Worm (Caenorhabditis elegans) whole organism, L4 larva: ENCODE results near the gene K02E11.4.

Experiments
- F10B5.3 ChIP-seq: sonication (generic microtip); optimal IDR thresholded peaks from 2 replicates; lab custom pipeline; 2016; ENCODE audit warnings: mild to moderate bottlenecking, missing genetic modification characterization, missing compliant biosample characterization
- F26F4.8 ChIP-seq: fragments of 200-800 bp; sonication (Bioruptor generic); conservative IDR thresholded peaks from 2 replicates; pipeline ENCODE4 v1.3.6; 2022; ENCODE audit warnings: missing genetic modification characterization, missing compliant biosample characterization
- F49E8.2 ChIP-seq: sonication (generic microtip); optimal IDR thresholded peaks from 2 replicates; lab custom pipeline; 2016; ENCODE audit warnings: missing compliant biosample characterization, mild to moderate bottlenecking, missing genetic modification characterization, borderline replicate concordance
- R02D3.7 ChIP-seq: fragments of 150-350 bp; sonication (generic microtip); optimal IDR thresholded peaks from 3 replicates; lab custom pipeline; 2014; ENCODE audit warnings: missing biosample characterization, missing genetic modification characterization
- Y75B8A.6 ChIP-seq: fragments of 200-800 bp; sonication (Bioruptor generic); IDR thresholded peaks from 2 replicates; pipeline ENCODE4 v1.3.6; 2022; ENCODE audit warnings: missing genetic modification reagents, missing genetic modification characterization, missing compliant biosample characterization
- ZK546.5 ChIP-seq, 2 experiments: sonication (generic microtip); optimal IDR thresholded peaks; 2 replicates each; lab custom pipeline; 2017; ENCODE audit warnings: missing biosample characterization in 2 of 2, missing genetic modification characterization in 2 of 2
- aha-1 ChIP-seq: fragments of 150-350 bp; peaks from one replicate; lab custom pipeline; 2014; ENCODE audit warnings: missing biosample characterization, missing genetic modification characterization
- attf-4 ChIP-seq: sonication (generic microtip); optimal IDR thresholded peaks from 3 replicates; lab custom pipeline; 2017; ENCODE audit warnings: missing biosample characterization, missing genetic modification characterization
- ceh-62 ChIP-seq: sonication (generic microtip); optimal IDR thresholded peaks from 2 replicates; lab custom pipeline; 2017; ENCODE audit warnings: missing biosample characterization, missing genetic modification characterization
- ceh-82 ChIP-seq: sonication (generic microtip); optimal IDR thresholded peaks from 2 replicates; lab custom pipeline; 2017; ENCODE audit warnings: missing biosample characterization, missing genetic modification characterization
- cey-2 ChIP-seq: sonication (generic microtip); optimal IDR thresholded peaks from 3 replicates; lab custom pipeline; 2017; ENCODE audit warnings: missing genetic modification characterization, mild to moderate bottlenecking, missing compliant biosample characterization, antibody characterized with exemption, borderline replicate concordance; ENCODE audit not compliant: insufficient read depth
- dmd-8 ChIP-seq: fragments of 200-800 bp; sonication (Bioruptor generic); IDR thresholded peaks from 2 replicates; pipeline ENCODE4 v1.3.6; 2022; ENCODE audit warnings: missing genetic modification characterization, missing compliant biosample characterization
- egl-43 ChIP-seq: fragments of 200-800 bp; sonication (Bioruptor generic); IDR thresholded peaks from 2 replicates; pipeline ENCODE4 v1.3.6; 2022; ENCODE audit warnings: missing genetic modification reagents, missing genetic modification characterization, missing compliant biosample characterization
- gei-8 ChIP-seq: fragments of 200-800 bp; sonication (Bioruptor generic); optimal IDR thresholded peaks from 2 replicates; lab custom pipeline; 2018; ENCODE audit warnings: mild to moderate bottlenecking, missing genetic modification characterization, missing compliant biosample characterization
- hlh-11 ChIP-seq: fragments of 200-800 bp; sonication (Bioruptor generic); optimal IDR thresholded peaks from 2 replicates; lab custom pipeline; 2018; ENCODE audit warnings: mild to moderate bottlenecking, missing genetic modification characterization, missing compliant biosample characterization
- hlh-30 ChIP-seq: sonication (generic microtip); optimal IDR thresholded peaks from 2 replicates; lab custom pipeline; 2017; ENCODE audit warnings: antibody characterized with exemption, mild to moderate bottlenecking, missing genetic modification characterization, missing compliant biosample characterization; ENCODE audit not compliant: insufficient read depth
- jun-1 ChIP-seq: fragments of 150-350 bp; optimal IDR thresholded peaks from 2 replicates; lab custom pipeline; 2014; ENCODE audit warnings: missing biosample characterization, missing genetic modification reagents, missing genetic modification characterization
- lim-7 ChIP-seq: fragments of 200-800 bp; sonication (Bioruptor generic); IDR thresholded peaks from 2 replicates; pipeline ENCODE4 v1.3.6; 2022; ENCODE audit warnings: missing genetic modification characterization, missing compliant biosample characterization
- lsy-2 ChIP-seq, 2 experiments: fragments of 150-350 bp in 1 of 2; sonication (generic microtip) in 1 of 2; optimal IDR thresholded peaks; 2 replicates each; lab custom pipeline; 2014 to 2017; ENCODE audit warnings: missing biosample characterization in 2 of 2, missing genetic modification characterization in 2 of 2
- madf-5 ChIP-seq, 2 experiments: fragments of 200-800 bp; sonication (Bioruptor generic); IDR thresholded peaks; 2 replicates each; pipeline ENCODE4 v1.3.6; 2022; ENCODE audit warnings: missing compliant biosample characterization in 2 of 2, missing genetic modification characterization in 2 of 2
- madf-9 ChIP-seq: fragments of 200-800 bp; sonication (Bioruptor generic); conservative IDR thresholded peaks from 2 replicates; pipeline ENCODE4 v1.3.6; 2022; ENCODE audit warnings: missing genetic modification reagents, missing genetic modification characterization, missing compliant biosample characterization
- mdl-1 ChIP-seq, 2 experiments: fragments of 150-350 bp in 1 of 2; sonication (generic microtip) in 1 of 2; optimal IDR thresholded peaks; 2 replicates each; lab custom pipeline; 2014 to 2017; ENCODE audit warnings: missing biosample characterization in 2 of 2, missing genetic modification characterization in 2 of 2
- mes-2 ChIP-seq: sonication (generic microtip); optimal IDR thresholded peaks from 2 replicates; lab custom pipeline; 2016; ENCODE audit warnings: missing genotype, mild to moderate bottlenecking, missing genetic modification characterization, missing compliant biosample characterization; ENCODE audit not compliant: poor library complexity, severe bottlenecking
- mxl-3 ChIP-seq: fragments of 200-800 bp; sonication (Bioruptor generic); optimal IDR thresholded peaks from 2 replicates; lab custom pipeline; 2018; ENCODE audit warnings: mild to moderate bottlenecking, missing genetic modification characterization, missing compliant biosample characterization
- nhr-102 ChIP-seq: sonication (generic microtip); optimal IDR thresholded peaks from 2 replicates; lab custom pipeline; 2016; ENCODE audit warnings: mild to moderate bottlenecking, missing genetic modification characterization, moderate library complexity, missing compliant biosample characterization
- nhr-11 ChIP-seq: fragments of 150-350 bp; optimal IDR thresholded peaks from 2 replicates; lab custom pipeline; 2014; ENCODE audit warnings: missing biosample characterization, missing genetic modification characterization
- nhr-111 ChIP-seq: fragments of 200-800 bp; sonication (Bioruptor generic); optimal IDR thresholded peaks from 2 replicates; lab custom pipeline; 2018; ENCODE audit warnings: mild to moderate bottlenecking, missing genetic modification characterization, missing compliant biosample characterization
- nhr-237 ChIP-seq: sonication (generic microtip); optimal IDR thresholded peaks from 2 replicates; lab custom pipeline; 2017; ENCODE audit warnings: missing biosample characterization, missing genetic modification characterization
- nhr-25 ChIP-seq: sonication (generic microtip); optimal IDR thresholded peaks from 2 replicates; lab custom pipeline; 2017; ENCODE audit warnings: missing genetic modification characterization, mild to moderate bottlenecking, missing compliant biosample characterization, antibody characterized with exemption, moderate library complexity, borderline replicate concordance; ENCODE audit not compliant: insufficient read depth
- nhr-28 ChIP-seq: fragments of 150-350 bp; optimal IDR thresholded peaks from 2 replicates; lab custom pipeline; 2014; ENCODE audit warnings: missing biosample characterization, missing genetic modification characterization
- nhr-48 ChIP-seq: sonication (generic microtip); optimal IDR thresholded peaks from 2 replicates; lab custom pipeline; 2016; ENCODE audit warnings: mild to moderate bottlenecking, missing genetic modification characterization, missing compliant biosample characterization
- pha-4 ChIP-seq, 2 experiments: fragments of 150-350 bp in 1 of 2; fragments of 200-800 bp in 1 of 2; sonication (Bioruptor generic) in 1 of 2; IDR thresholded peaks in 1 of 2; optimal IDR thresholded peaks in 1 of 2; 2 replicates each; pipeline versions ENCODE4 v1.3.6 to Lab custom; 2014 to 2022; ENCODE audit warnings: missing genetic modification characterization in 2 of 2, missing genetic modification reagents in 2 of 2, missing biosample characterization in 1 of 2, missing compliant biosample characterization in 1 of 2
- pqm-1 ChIP-seq: sonication (generic microtip); optimal IDR thresholded peaks from 2 replicates; lab custom pipeline; 2017; ENCODE audit warnings: missing biosample characterization, missing genetic modification characterization
- rbr-2 ChIP-seq: sonication (generic microtip); optimal IDR thresholded peaks from 2 replicates; lab custom pipeline; 2016; ENCODE audit warnings: missing genotype, missing genetic modification characterization, missing compliant biosample characterization
- sdz-12 ChIP-seq: fragments of 200-800 bp; sonication (Bioruptor generic); optimal IDR thresholded peaks from 2 replicates; lab custom pipeline; 2018; ENCODE audit warnings: mild to moderate bottlenecking, missing genetic modification characterization, missing compliant biosample characterization
- skn-1 ChIP-seq: fragments of 150-350 bp; optimal IDR thresholded peaks from 2 replicates; lab custom pipeline; 2014; ENCODE audit warnings: missing biosample characterization, missing genetic modification characterization
- snpc-4 ChIP-seq: fragments of 150-350 bp; optimal IDR thresholded peaks from 2 replicates; lab custom pipeline; 2014; ENCODE audit warnings: missing biosample characterization, missing genetic modification characterization
- spr-1 ChIP-seq: sonication (generic microtip); optimal IDR thresholded peaks from 2 replicates; lab custom pipeline; 2016; ENCODE audit warnings: mild to moderate bottlenecking, missing genetic modification characterization, missing compliant biosample characterization
- unc-62 ChIP-seq, 3 experiments: fragments of 150-350 bp in 1 of 3; sonication (generic microtip); optimal IDR thresholded peaks in 2 of 3; peaks in 1 of 3; 1 replicate in 1 of 3; 2 replicates in 2 of 3; lab custom pipeline; 2014 to 2017; ENCODE audit warnings: missing biosample characterization in 3 of 3, missing genetic modification characterization in 3 of 3, missing genetic modification reagents in 3 of 3, missing genotype in 1 of 3
- ztf-11 ChIP-seq: fragments of 150-350 bp; optimal IDR thresholded peaks from 2 replicates; lab custom pipeline; 2014; ENCODE audit warnings: missing biosample characterization, missing genetic modification characterization

The K02E11.4 gene

ce11 chrV:14260831-14261230, 12.9 kb upstream of the K02E11.4 start, which contains the start of gene F40G12.2:
TSS of gene F40G12.2 (minus strand) at chrV:14260931.
- TF ChIP-seq F49E8.2 (tag; lab: Kevin White, UChicago) (no peak), nhr-11 (tag; lab: Kevin White, UChicago) (no peak), skn-1 (tag; lab: Kevin White, UChicago) (no peak), hlh-11 (tag; lab: Kevin White, UChicago) (no peak), F10B5.3 (no peak), dmd-8 (no peak), F26F4.8 (no peak), nhr-28 (tag; lab: Kevin White, UChicago) (no peak), mxl-3 (GFP tag; lab: Kevin White, UChicago) (no peak), snpc-4 (no peak), mdl-1 (tag; optimal IDR thresholded peaks at IDR 0.05; lab: Kevin White, UChicago) (no peak), ztf-11 (no peak), lim-7 (GFP tag; lab: Robert Waterston, UW) (no peak), nhr-48 (tag; lab: Kevin White, UChicago) (no peak), egl-43 (GFP tag; lab: Robert Waterston, UW) (no peak), Y75B8A.6 (GFP tag; lab: Robert Waterston, UW) (no peak)

ce11 chrV:14256813-14257212, 8.9 kb upstream of the K02E11.4 start, which contains the start of gene sre-8:
TSS of gene sre-8 (plus strand) at chrV:14257113.
- no peak for TF ChIP-seq skn-1 (tag; lab: Kevin White, UChicago)
- TF ChIP-seq nhr-237 (tag; lab: Kevin White, UChicago), result no peak
- no peak for TF ChIP-seq pqm-1
- TF ChIP-seq nhr-11 (tag; lab: Kevin White, UChicago), result no peak
- TF ChIP-seq pha-4 (GFP tag; IDR thresholded peaks at IDR 0.05; lab: Robert Waterston, UW), result no peak
- TF ChIP-seq pha-4 (tag; optimal IDR thresholded peaks at IDR 0.05; lab: Kevin White, UChicago), result no peak
- no peak for TF ChIP-seq snpc-4
- no peak for TF ChIP-seq sdz-12 (GFP tag; lab: Kevin White, UChicago)
- TF ChIP-seq, all 104 proteins: peak for 0

- TF ChIP-seq ceh-82 (tag; lab: Kevin White, UChicago) (no peak), aha-1 (tag; lab: Kevin White, UChicago) (no peak), jun-1 (tag; lab: Kevin White, UChicago) (no peak), attf-4 (tag; lab: Kevin White, UChicago) (no peak), mes-2 (tag; lab: Kevin White, UChicago) (no peak), lsy-2 (tag; optimal IDR thresholded peaks at IDR 0.05; lab: Kevin White, UChicago) (no peak), snpc-4 (no peak), nhr-111 (GFP tag; lab: Kevin White, UChicago) (no peak)
These were observed 6.3 kb upstream of the K02E11.4 start, which contains the start of gene K02E11.7 for ce11 chrV:14254221-14254620. TSS of gene K02E11.7 (minus strand) at chrV:14254321.

- TF ChIP-seq madf-5 (GFP tag; IDR thresholded peaks at IDR 0.05; lab: Robert Waterston, UW) (no peak), madf-9 (GFP tag; lab: Robert Waterston, UW) (no peak), cey-2 (tag; lab: Kevin White, UChicago) (no peak), spr-1 (tag; lab: Kevin White, UChicago) (no peak), ceh-62 (tag; lab: Kevin White, UChicago) (no peak), egl-43 (GFP tag; lab: Robert Waterston, UW) (no peak)
These were observed 4.1 kb upstream of the K02E11.4 start, which contains the start of gene K02E11.5 for ce11 chrV:14252025-14252424. TSS of gene K02E11.5 (plus strand) at chrV:14252325.

ce11 chrV:14248654-14249053, 729 bp upstream of the K02E11.4 start, which contains the start of gene K02E11.6:
TSS of gene K02E11.6 (plus strand) at chrV:14248802.
- TF ChIP-seq nhr-102 (tag; lab: Kevin White, UChicago) (no peak), R02D3.7 (tag; lab: Kevin White, UChicago) (no peak), nhr-25 (tag; lab: Kevin White, UChicago) (no peak), unc-62 (GFP tag; optimal IDR thresholded peaks at IDR 0.05 in 1 of 2; lab: Kevin White, UChicago) (peak in 1 of 2 experiments; percentile 98), unc-62 (tag; optimal IDR thresholded peaks at IDR 0.05; lab: Kevin White, UChicago) (no peak), gei-8 (GFP tag; lab: Kevin White, UChicago) (no peak), hlh-30 (no peak), ZK546.5 (tag; optimal IDR thresholded peaks at IDR 0.05; lab: Kevin White, UChicago) (no peak), rbr-2 (tag; lab: Kevin White, UChicago) (no peak)
- TF ChIP-seq, all 104 proteins: peak for 1
